Worm (Caenorhabditis elegans): ENCODE data around the gene F31E3.2.

- no peak for TF ChIP-seq hmg-4 (GFP tag; optimal IDR thresholded peaks at IDR 0.05)
- TF ChIP-seq aly-1 (tag; optimal IDR thresholded peaks at IDR 0.05) = no peak
- TF ChIP-seq pes-1 (GFP tag; IDR thresholded peaks at IDR 0.05) = no peak
- no peak for TF ChIP-seq tbx-37 (GFP tag; conservative IDR thresholded peaks at IDR 0.05)
- TF ChIP-seq ceh-13 (GFP tag; optimal IDR thresholded peaks at IDR 0.05) = no peak
- no peak for TF ChIP-seq ama-1 (optimal IDR thresholded peaks at IDR 0.05)
- TF ChIP-seq tbx-11 (GFP tag; IDR thresholded peaks at IDR 0.05) = no peak
- TF ChIP-seq tra-4 (tag; optimal IDR thresholded peaks at IDR 0.05) = no peak
- no peak for TF ChIP-seq hmbx-1 (tag; optimal IDR thresholded peaks at IDR 0.05)
- TF ChIP-seq flt-1 (GFP tag; IDR thresholded peaks at IDR 0.05) = no peak
- TF ChIP-seq ets-7 (tag; optimal IDR thresholded peaks at IDR 0.05) = no peak
Measured at ce11 chrIII:6973682-6974081, at the start of gene F31E3.2.
